Worm (Caenorhabditis elegans) whole organism, young adult: Measurements from ENCODE around the gene pkhm-2.
A peak's percentile ranks its signal among the peaks of the same experiment; 100 is the strongest.

Source experiments
- B0019.2 ChIP-seq: fragments of 200-800 bp; sonication (Bioruptor generic); conservative IDR thresholded peaks from 2 replicates; pipeline ENCODE4 v1.3.6; 2022; ENCODE audit warnings: missing genetic modification reagents, missing genetic modification characterization, missing compliant biosample characterization
- B0035.1 ChIP-seq: sonication (generic microtip); optimal IDR thresholded peaks from 2 replicates; lab custom pipeline; 2016; ENCODE audit warnings: missing genetic modification characterization, mild to moderate bottlenecking, missing compliant biosample characterization, missing genotype, missing genetic modification reagents
- F23B12.7 ChIP-seq: sonication (generic microtip); optimal IDR thresholded peaks from 2 replicates; lab custom pipeline; 2017; ENCODE audit warnings: missing genetic modification characterization, mild to moderate bottlenecking, missing compliant biosample characterization, antibody characterized with exemption, moderate library complexity; ENCODE audit not compliant: insufficient read depth
- F39B2.1 ChIP-seq: fragments of 200-800 bp; sonication (Bioruptor generic); IDR thresholded peaks from 2 replicates; pipeline ENCODE4 v1.3.6; 2022; ENCODE audit warnings: missing genetic modification reagents, missing genetic modification characterization, missing compliant biosample characterization
- F57C9.4 ChIP-seq: sonication (generic microtip); optimal IDR thresholded peaks from 2 replicates; lab custom pipeline; 2017; ENCODE audit warnings: mild to moderate bottlenecking, missing genetic modification characterization, missing compliant biosample characterization
- K12H6.12 ChIP-seq: fragments of 200-800 bp; sonication (Bioruptor generic); optimal IDR thresholded peaks from 2 replicates; lab custom pipeline; 2018; ENCODE audit warnings: mild to moderate bottlenecking, missing genetic modification characterization, missing compliant biosample characterization
- Y53F4B.3 ChIP-seq: fragments of 200-800 bp; sonication (Bioruptor generic); IDR thresholded peaks from 2 replicates; pipeline ENCODE4 v1.3.6; 2022; ENCODE audit warnings: missing genetic modification reagents, missing genetic modification characterization, missing compliant biosample characterization
- Y53G8AR.9 ChIP-seq: fragments of 200-800 bp; sonication (Bioruptor generic); conservative IDR thresholded peaks from 2 replicates; pipeline ENCODE4 v1.3.6; 2022; ENCODE audit warnings: missing genetic modification reagents, missing genetic modification characterization, missing compliant biosample characterization
- Y95B8A.8 ChIP-seq: fragments of 200-800 bp; sonication (Bioruptor generic); IDR thresholded peaks from 2 replicates; pipeline ENCODE4 v1.3.6; 2022; ENCODE audit warnings: missing genetic modification reagents, missing genetic modification characterization, missing compliant biosample characterization
- ama-1 ChIP-seq, 3 experiments: fragments of 150-350 bp in 1 of 3; sonication (generic microtip) in 2 of 3; optimal IDR thresholded peaks; 2 replicates each; lab custom pipeline; 2014 to 2018; ENCODE audit warnings: missing biosample characterization in 2 of 3, missing genetic modification characterization in 2 of 3, missing genetic modification reagents in 2 of 3
- atf-7 ChIP-seq: sonication (generic microtip); optimal IDR thresholded peaks from 2 replicates; lab custom pipeline; 2017; ENCODE audit warnings: mild to moderate bottlenecking, missing genetic modification characterization, missing compliant biosample characterization
- attf-5 ChIP-seq: fragments of 200-800 bp; sonication (Bioruptor generic); optimal IDR thresholded peaks from 2 replicates; lab custom pipeline; 2018; ENCODE audit warnings: mild to moderate bottlenecking, missing genetic modification characterization, missing compliant biosample characterization
- attf-6 ChIP-seq: fragments of 200-800 bp; sonication (Bioruptor generic); IDR thresholded peaks from 2 replicates; pipeline ENCODE4 v1.3.6; 2022; ENCODE audit warnings: missing genetic modification reagents, missing genetic modification characterization, missing compliant biosample characterization
- cebp-2 ChIP-seq: fragments of 200-800 bp; sonication (Bioruptor generic); IDR thresholded peaks from 2 replicates; pipeline ENCODE4 v1.3.6; 2022; ENCODE audit warnings: missing genetic modification characterization, missing compliant biosample characterization
- dpff-1 ChIP-seq: sonication (generic microtip); optimal IDR thresholded peaks from 2 replicates; lab custom pipeline; 2017; ENCODE audit warnings: mild to moderate bottlenecking, missing genetic modification characterization, missing compliant biosample characterization
- dpl-1 ChIP-seq: fragments of 150-350 bp; optimal IDR thresholded peaks from 2 replicates; lab custom pipeline; 2014; ENCODE audit warnings: missing biosample characterization, missing genetic modification reagents, missing genetic modification characterization
- egl-18 ChIP-seq: fragments of 200-800 bp; sonication (Bioruptor generic); IDR thresholded peaks from 2 replicates; pipeline ENCODE4 v1.3.6; 2022; ENCODE audit warnings: missing genetic modification reagents, missing genetic modification characterization, missing compliant biosample characterization
- egl-44 ChIP-seq: fragments of 200-800 bp; sonication (Bioruptor generic); IDR thresholded peaks from 2 replicates; pipeline ENCODE4 v1.3.6; 2022; ENCODE audit warnings: missing genetic modification reagents, missing genetic modification characterization, missing compliant biosample characterization
- ekl-4 ChIP-seq: fragments of 200-800 bp; sonication (Bioruptor generic); IDR thresholded peaks from 2 replicates; pipeline ENCODE4 v1.3.6; 2022; ENCODE audit warnings: missing genetic modification reagents, missing genetic modification characterization, missing compliant biosample characterization
- fkh-3 ChIP-seq: sonication (generic microtip); optimal IDR thresholded peaks from 2 replicates; lab custom pipeline; 2016; ENCODE audit warnings: mild to moderate bottlenecking, missing genetic modification characterization, missing compliant biosample characterization
- gei-17 ChIP-seq: fragments of 200-800 bp; sonication (Bioruptor generic); optimal IDR thresholded peaks from 2 replicates; lab custom pipeline; 2018; ENCODE audit warnings: mild to moderate bottlenecking, missing genetic modification characterization, missing compliant biosample characterization
- hlh-12 ChIP-seq: sonication (generic microtip); optimal IDR thresholded peaks from 2 replicates; lab custom pipeline; 2016; ENCODE audit warnings: missing genetic modification characterization, missing compliant biosample characterization
- hmg-20 ChIP-seq: fragments of 200-800 bp; sonication (Bioruptor generic); IDR thresholded peaks from 2 replicates; pipeline ENCODE4 v1.3.6; 2022; ENCODE audit warnings: missing genetic modification reagents, missing genetic modification characterization, missing compliant biosample characterization
- lin-35 ChIP-seq, 3 experiments: fragments of 150-350 bp in 2 of 3; sonication (generic microtip) in 1 of 3; optimal IDR thresholded peaks; 2 replicates each; lab custom pipeline; 2014 to 2018; ENCODE audit warnings: missing biosample characterization in 3 of 3, missing genetic modification characterization in 3 of 3, missing genetic modification reagents in 3 of 3
- lsl-1 ChIP-seq: fragments of 200-800 bp; sonication (Bioruptor generic); optimal IDR thresholded peaks from 2 replicates; lab custom pipeline; 2018; ENCODE audit warnings: mild to moderate bottlenecking, missing genetic modification characterization, moderate library complexity, missing compliant biosample characterization
- lsy-27 ChIP-seq: sonication (generic microtip); optimal IDR thresholded peaks from 2 replicates; lab custom pipeline; 2017; ENCODE audit warnings: missing genetic modification characterization, mild to moderate bottlenecking, missing compliant biosample characterization, antibody characterized with exemption, missing genotype, borderline replicate concordance; ENCODE audit not compliant: insufficient read depth
- madf-10 ChIP-seq: sonication (generic microtip); optimal IDR thresholded peaks from 2 replicates; lab custom pipeline; 2016; ENCODE audit warnings: mild to moderate bottlenecking, missing genetic modification characterization, missing compliant biosample characterization
- madf-3 ChIP-seq: fragments of 200-800 bp; sonication (Bioruptor generic); IDR thresholded peaks from 2 replicates; pipeline ENCODE4 v1.3.6; 2022; ENCODE audit warnings: missing genetic modification reagents, missing genetic modification characterization, missing compliant biosample characterization
- madf-6 ChIP-seq: fragments of 200-800 bp; sonication (Bioruptor generic); IDR thresholded peaks from 2 replicates; pipeline ENCODE4 v1.3.6; 2022; ENCODE audit warnings: missing genetic modification reagents, missing genetic modification characterization, missing compliant biosample characterization
- mel-28 ChIP-seq: sonication (generic microtip); optimal IDR thresholded peaks from 2 replicates; lab custom pipeline; 2016; ENCODE audit warnings: borderline replicate concordance, mild to moderate bottlenecking, missing genetic modification characterization, missing compliant biosample characterization
- mes-4 ChIP-seq: sonication (generic microtip); optimal IDR thresholded peaks from 2 replicates; lab custom pipeline; 2016; ENCODE audit warnings: missing genotype, missing genetic modification characterization, missing compliant biosample characterization
- mxl-1 ChIP-seq: sonication (generic microtip); optimal IDR thresholded peaks from 2 replicates; lab custom pipeline; 2016; ENCODE audit warnings: missing genetic modification characterization, missing compliant biosample characterization
- nfya-1 ChIP-seq: sonication (generic microtip); optimal IDR thresholded peaks from 2 replicates; lab custom pipeline; 2017; ENCODE audit warnings: antibody characterized with exemption, missing compliant biosample characterization, missing genetic modification characterization, borderline replicate concordance; ENCODE audit not compliant: insufficient read depth
- nfya-2 ChIP-seq: fragments of 200-800 bp; sonication (Bioruptor generic); IDR thresholded peaks from 2 replicates; pipeline ENCODE4 v1.3.6; 2022; ENCODE audit warnings: missing genetic modification reagents, missing genetic modification characterization, missing compliant biosample characterization
- nhr-80 ChIP-seq: sonication (generic microtip); optimal IDR thresholded peaks from 2 replicates; lab custom pipeline; 2016; ENCODE audit warnings: missing genetic modification characterization, missing compliant biosample characterization
- rcor-1 ChIP-seq: fragments of 200-800 bp; sonication (Bioruptor generic); IDR thresholded peaks from 2 replicates; pipeline ENCODE4 v1.3.6; 2022; ENCODE audit warnings: missing genetic modification reagents, missing genetic modification characterization, missing compliant biosample characterization
- rpc-1 ChIP-seq, 2 experiments: fragments of 150-350 bp in 1 of 2; sonication (generic microtip) in 1 of 2; optimal IDR thresholded peaks; 2 replicates each; lab custom pipeline; 2014 to 2018; ENCODE audit warnings: missing biosample characterization in 1 of 2, missing genetic modification characterization in 1 of 2, missing genetic modification reagents in 1 of 2, missing genotype in 1 of 2
- snpc-1.3 ChIP-seq: sonication (generic microtip); optimal IDR thresholded peaks from 2 replicates; lab custom pipeline; 2017; ENCODE audit warnings: missing genetic modification characterization, mild to moderate bottlenecking, missing compliant biosample characterization, antibody characterized with exemption, moderate library complexity, missing genotype, missing genetic modification reagents; ENCODE audit not compliant: insufficient read depth
- tbp1 ChIP-seq: fragments of 200-800 bp; sonication (Bioruptor generic); optimal IDR thresholded peaks from 2 replicates; lab custom pipeline; 2018; ENCODE audit warnings: mild to moderate bottlenecking, missing genetic modification characterization, missing compliant biosample characterization
- unc-130 ChIP-seq: sonication (generic microtip); optimal IDR thresholded peaks from 2 replicates; lab custom pipeline; 2016; ENCODE audit warnings: missing genetic modification reagents, missing genetic modification characterization, missing compliant biosample characterization
- unc-62 ChIP-seq: fragments of 150-350 bp; optimal IDR thresholded peaks from 2 replicates; lab custom pipeline; 2014; ENCODE audit warnings: missing biosample characterization, missing genetic modification reagents, missing genetic modification characterization
- ztf-18 ChIP-seq: sonication (generic microtip); optimal IDR thresholded peaks from 2 replicates; lab custom pipeline; 2016; ENCODE audit warnings: missing genotype, mild to moderate bottlenecking, missing genetic modification characterization, missing compliant biosample characterization
- ztf-25 ChIP-seq: fragments of 200-800 bp; sonication (Bioruptor generic); IDR thresholded peaks from 2 replicates; pipeline ENCODE4 v1.3.6; 2022; ENCODE audit warnings: missing genetic modification reagents, missing genetic modification characterization, missing compliant biosample characterization
- ztf-26 ChIP-seq: sonication (generic microtip); optimal IDR thresholded peaks from 2 replicates; lab custom pipeline; 2017; ENCODE audit warnings: missing genetic modification characterization, missing compliant biosample characterization
- ztf-28 ChIP-seq: fragments of 200-800 bp; sonication (Bioruptor generic); IDR thresholded peaks from 2 replicates; pipeline ENCODE4 v1.3.6; 2022; ENCODE audit warnings: missing genetic modification reagents, missing genetic modification characterization, missing compliant biosample characterization
- ztf-3 ChIP-seq: fragments of 200-800 bp; sonication (Bioruptor generic); optimal IDR thresholded peaks from 2 replicates; lab custom pipeline; 2018; ENCODE audit warnings: mild to moderate bottlenecking, missing genetic modification characterization, missing compliant biosample characterization
- ztf-6 ChIP-seq: fragments of 200-800 bp; sonication (Bioruptor generic); IDR thresholded peaks from 2 replicates; pipeline ENCODE4 v1.3.6; 2022; ENCODE audit warnings: missing genetic modification reagents, missing genetic modification characterization, missing compliant biosample characterization

The pkhm-2 gene

ce11 chrX:15200720-15201119 lies 19.5 kb upstream of the pkhm-2 start (continued):
- TF ChIP-seq rcor-1 (peak; percentile 79), unc-62 (GFP tag; lab: Kevin White, UChicago) (no peak), dpl-1 (peak; percentile 22), fkh-3 (tag; lab: Kevin White, UChicago) (peak; percentile 55), F39B2.1 (GFP tag; lab: Robert Waterston, UW) (no peak), ztf-3 (peak; percentile 22), attf-5 (peak; percentile 63), tbp1 (GFP tag; lab: Kevin White, UChicago) (peak; percentile 98), madf-10 (tag; lab: Kevin White, UChicago) (peak; percentile 86), ama-1 (optimal IDR thresholded peaks at IDR 0.05; lab: Kevin White, UChicago) (no peak), ama-1 (GFP tag; optimal IDR thresholded peaks at IDR 0.05; lab: Kevin White, UChicago) (peak; percentile 34 to 89), hmg-20 (GFP tag; lab: Robert Waterston, UW) (peak; percentile 86), lin-35 (GFP tag; optimal IDR thresholded peaks at IDR 0.05; lab: Kevin White, UChicago) (peak in 1 of 3 experiments; percentile 68), egl-18 (GFP tag; lab: Robert Waterston, UW) (peak; percentile 51; the same call in 1 of the 2 replicates), madf-3 (GFP tag; lab: Robert Waterston, UW) (no peak), nfya-2 (no peak), mxl-1 (tag; lab: Kevin White, UChicago) (peak; percentile 54), Y53F4B.3 (GFP tag; lab: Robert Waterston, UW) (peak; percentile 66; the same call in 1 of the 2 replicates), rpc-1 (optimal IDR thresholded peaks at IDR 0.05; lab: Kevin White, UChicago) (peak; percentile 99), rpc-1 (tag; optimal IDR thresholded peaks at IDR 0.05; lab: Kevin White, UChicago) (peak; percentile 99), mel-28 (tag; lab: Kevin White, UChicago) (peak; percentile 26), ztf-6 (GFP tag; lab: Robert Waterston, UW) (peak; percentile 63; the same call in 1 of the 2 replicates), Y95B8A.8 (GFP tag; lab: Robert Waterston, UW) (peak; percentile 76), lsl-1 (GFP tag; lab: Kevin White, UChicago) (no peak), K12H6.12 (tag; lab: Kevin White, UChicago) (peak; percentile 34), madf-6 (GFP tag; lab: Robert Waterston, UW) (peak; percentile 59; the same call in 1 of the 2 replicates), ekl-4 (GFP tag; lab: Robert Waterston, UW) (peak; percentile 79), egl-44 (GFP tag; lab: Robert Waterston, UW) (peak; percentile 58; the same call in 1 of the 2 replicates), snpc-1.3 (tag; lab: Kevin White, UChicago) (peak; percentile 68), ztf-26 (peak; percentile 71), nhr-80 (peak; percentile 42), gei-17 (GFP tag; lab: Kevin White, UChicago) (peak; percentile 78), Y53G8AR.9 (GFP tag; lab: Robert Waterston, UW) (peak; percentile 75; the same call in 1 of the 2 replicates), F23B12.7 (tag; lab: Kevin White, UChicago) (peak; percentile 93), ztf-25 (GFP tag; lab: Robert Waterston, UW) (peak; percentile 96), cebp-2 (GFP tag; lab: Robert Waterston, UW) (peak; percentile 79; the same call in 1 of the 2 replicates), B0019.2 (no peak), dpff-1 (tag; lab: Kevin White, UChicago) (no peak), B0035.1 (tag; lab: Kevin White, UChicago) (peak; percentile 9), hlh-12 (tag; lab: Kevin White, UChicago) (peak; percentile 3), ztf-18 (tag; lab: Kevin White, UChicago) (peak; percentile 79), unc-130 (peak; percentile 29), nfya-1 (tag; lab: Kevin White, UChicago) (no peak), mes-4 (tag; lab: Kevin White, UChicago) (peak; percentile 86), ztf-28 (GFP tag; lab: Robert Waterston, UW) (peak; percentile 81), F57C9.4 (tag; lab: Kevin White, UChicago) (no peak), attf-6 (GFP tag; lab: Robert Waterston, UW) (peak; percentile 80), lsy-27 (peak; percentile 73), atf-7 (tag; lab: Kevin White, UChicago) (peak; percentile 59)
